Worm (Caenorhabditis elegans): Measurements from ENCODE around the gene F59A6.10.

DNA sequence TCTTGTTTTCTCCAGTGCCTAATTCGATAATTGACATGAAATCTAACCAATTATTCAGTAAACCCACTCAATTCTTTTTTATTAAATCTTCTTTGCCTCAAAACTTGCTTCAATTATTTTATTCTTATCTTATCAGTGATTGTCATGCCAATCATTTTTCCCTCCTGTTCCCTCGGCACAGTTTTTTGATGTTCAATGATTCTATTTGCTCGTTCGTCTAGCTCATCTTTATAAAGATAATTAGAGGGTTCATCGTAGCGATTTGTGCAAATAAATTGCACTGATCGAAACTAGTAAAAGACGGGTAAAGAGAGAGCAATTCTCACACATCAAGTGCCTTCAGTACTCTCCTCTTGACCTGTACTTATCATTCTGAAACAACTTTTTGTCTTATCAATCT lies 36.1 kb upstream of the F59A6.10 start:
- TF ChIP-seq snpc-4 (tag; optimal IDR thresholded peaks at IDR 0.05) (no peak), cnd-1 (tag; optimal IDR thresholded peaks at IDR 0.05) (no peak), tbx-8 (GFP tag; optimal IDR thresholded peaks at IDR 0.05) (no peak), unc-62 (GFP tag; optimal IDR thresholded peaks at IDR 0.05) (no peak), nhr-76 (tag; optimal IDR thresholded peaks at IDR 0.05) (no peak), lin-13 (tag; optimal IDR thresholded peaks at IDR 0.05) (no peak), nhr-28 (tag; optimal IDR thresholded peaks at IDR 0.05) (no peak), nhr-12 (tag; optimal IDR thresholded peaks at IDR 0.05) (no peak), ztf-11 (tag; optimal IDR thresholded peaks at IDR 0.05) (no peak), pha-4 (tag; optimal IDR thresholded peaks at IDR 0.05) (no peak), unc-120 (tag; optimal IDR thresholded peaks at IDR 0.05; ENCODE audit: poor library complexity, severe bottlenecking) (no peak), elt-1 (tag; optimal IDR thresholded peaks at IDR 0.05; ENCODE audit: borderline replicate concordance, insufficient read depth) (no peak), lin-32 (GFP tag; optimal IDR thresholded peaks at IDR 0.05) (no peak), sem-2 (GFP tag; optimal IDR thresholded peaks at IDR 0.05) (no peak)

All from whole organism, mixed stage, embryonic.